Fruit fly (Drosophila melanogaster) whole organism, prepupa: ENCODE data around the gene MED10.

ENCODE experiments used
- Blimp-1 ChIP-seq: fragments of 200-800 bp; sonication (Bioruptor generic); optimal IDR thresholded peaks from 3 replicates; lab custom pipeline; 2017; ENCODE audit warnings: missing biosample characterization, missing genetic modification characterization, mild to moderate bottlenecking, moderate library complexity, missing genetic modification reagents
- CG10669 ChIP-seq: fragments of 200-800 bp; sonication (Bioruptor generic); optimal IDR thresholded peaks from 3 replicates; lab custom pipeline; 2018; ENCODE audit warnings: missing biosample characterization, mild to moderate bottlenecking, missing genetic modification characterization, moderate library complexity
- CG11762 ChIP-seq: fragments of 200-800 bp; sonication (Bioruptor generic); optimal IDR thresholded peaks from 3 replicates; lab custom pipeline; 2016; ENCODE audit warnings: missing biosample characterization, missing genetic modification characterization; ENCODE audit not compliant: insufficient read depth
- CG11902 ChIP-seq: fragments of 200-800 bp; sonication (Bioruptor generic); optimal IDR thresholded peaks from 3 replicates; lab custom pipeline; 2016; ENCODE audit warnings: missing biosample characterization, missing genetic modification characterization
- CG15336 ChIP-seq: fragments of 200-800 bp; sonication (Bioruptor generic); IDR thresholded peaks from 2 replicates; pipeline ENCODE4 v1.3.6; 2022; ENCODE audit warnings: missing biosample characterization, missing genetic modification characterization
- CG1621 ChIP-seq: fragments of 200-800 bp; sonication (Bioruptor generic); optimal IDR thresholded peaks from 3 replicates; lab custom pipeline; 2018; ENCODE audit warnings: missing biosample characterization, mild to moderate bottlenecking, missing genetic modification characterization
- CG16779 ChIP-seq: fragments of 200-800 bp; sonication (Bioruptor generic); optimal IDR thresholded peaks from 3 replicates; lab custom pipeline; 2017; ENCODE audit warnings: missing biosample characterization, mild to moderate bottlenecking, missing genetic modification characterization
- CG3032 ChIP-seq: fragments of 200-800 bp; optimal IDR thresholded peaks from 2 replicates; lab custom pipeline; 2019; ENCODE audit warnings: missing biosample characterization, mild to moderate bottlenecking, missing genetic modification characterization, moderate library complexity
- CG31627 ChIP-seq: fragments of 200-800 bp; sonication (Bioruptor generic); optimal IDR thresholded peaks from 3 replicates; lab custom pipeline; 2016; ENCODE audit warnings: missing biosample characterization, missing genetic modification characterization
- CG34406 ChIP-seq: fragments of 200-800 bp; sonication (Bioruptor generic); optimal IDR thresholded peaks from 3 replicates; lab custom pipeline; 2016; ENCODE audit warnings: missing biosample characterization, missing genetic modification characterization
- CG3919 ChIP-seq: fragments of 200-800 bp; sonication (Bioruptor generic); optimal IDR thresholded peaks from 3 replicates; lab custom pipeline; 2016; ENCODE audit warnings: missing biosample characterization, missing genetic modification characterization
- CG4318 ChIP-seq: fragments of 200-800 bp; sonication (Bioruptor generic); optimal IDR thresholded peaks from 3 replicates; lab custom pipeline; 2017; ENCODE audit warnings: missing biosample characterization, mild to moderate bottlenecking, missing genetic modification characterization
- CG6163 ChIP-seq: fragments of 200-800 bp; sonication (Bioruptor generic); IDR thresholded peaks from 3 replicates; pipeline ENCODE4 v1.3.6; 2022; ENCODE audit warnings: missing biosample characterization, missing genetic modification characterization
- CG6276 ChIP-seq: fragments of 200-800 bp; sonication (Bioruptor generic); optimal IDR thresholded peaks from 2 replicates; lab custom pipeline; 2017; ENCODE audit warnings: missing biosample characterization, mild to moderate bottlenecking, missing genetic modification characterization
- CG6792 ChIP-seq: fragments of 200-800 bp; sonication (Bioruptor generic); optimal IDR thresholded peaks from 3 replicates; lab custom pipeline; 2016; ENCODE audit warnings: missing biosample characterization, missing genetic modification characterization
- CG6808 ChIP-seq: fragments of 200-800 bp; sonication (Bioruptor generic); optimal IDR thresholded peaks from 3 replicates; lab custom pipeline; 2017; ENCODE audit warnings: missing biosample characterization, missing genetic modification characterization, mild to moderate bottlenecking, moderate library complexity, missing genetic modification reagents
- CG6854 ChIP-seq: fragments of 200-800 bp; sonication (Bioruptor generic); optimal IDR thresholded peaks from 2 replicates; lab custom pipeline; 2017; ENCODE audit warnings: missing biosample characterization, mild to moderate bottlenecking, missing genetic modification characterization
- CG7368 ChIP-seq: fragments of 200-800 bp; sonication (Bioruptor generic); optimal IDR thresholded peaks from 3 replicates; lab custom pipeline; 2016; ENCODE audit warnings: missing biosample characterization, missing genetic modification characterization
- CG8119 ChIP-seq: fragments of 200-800 bp; sonication (Bioruptor generic); IDR thresholded peaks from 3 replicates; pipeline ENCODE4 v1.3.6; 2022; ENCODE audit warnings: missing biosample characterization, missing genetic modification characterization
- CG8632 ChIP-seq: fragments of 200-800 bp; sonication (Bioruptor generic); optimal IDR thresholded peaks from 3 replicates; lab custom pipeline; 2016; ENCODE audit warnings: missing biosample characterization, missing genetic modification characterization
- CG9139 ChIP-seq: fragments of 200-800 bp; sonication (Bioruptor generic); optimal IDR thresholded peaks from 3 replicates; lab custom pipeline; 2017; ENCODE audit warnings: missing biosample characterization, mild to moderate bottlenecking, missing genetic modification characterization
- Eip75B ChIP-seq: fragments of 200-800 bp; sonication (Bioruptor generic); optimal IDR thresholded peaks from 3 replicates; lab custom pipeline; 2016; ENCODE audit warnings: missing biosample characterization, missing genetic modification characterization
- Eip78C ChIP-seq: fragments of 200-800 bp; sonication (Bioruptor generic); peaks from one replicate; lab custom pipeline; 2016; ENCODE audit warnings: missing biosample characterization, missing genetic modification characterization
- Eip93F ChIP-seq: fragments of 200-800 bp; sonication (Bioruptor generic); optimal IDR thresholded peaks from 2 replicates; lab custom pipeline; 2016; ENCODE audit warnings: missing biosample characterization, mild to moderate bottlenecking, missing genetic modification characterization
- Ets21C ChIP-seq: fragments of 200-800 bp; sonication (Bioruptor generic); optimal IDR thresholded peaks from 3 replicates; lab custom pipeline; 2016; ENCODE audit warnings: missing biosample characterization, missing genetic modification characterization
- Ets96B ChIP-seq: fragments of 200-800 bp; optimal IDR thresholded peaks from 2 replicates; lab custom pipeline; 2019; ENCODE audit warnings: missing biosample characterization, mild to moderate bottlenecking, missing genetic modification characterization, moderate library complexity
- Hr39 ChIP-seq: fragments of 200-800 bp; sonication (Bioruptor generic); optimal IDR thresholded peaks from 2 replicates; lab custom pipeline; 2016; ENCODE audit warnings: missing biosample characterization, missing genetic modification characterization
- Lpt ChIP-seq: fragments of 200-800 bp; sonication (Bioruptor generic); optimal IDR thresholded peaks from 3 replicates; lab custom pipeline; 2016; ENCODE audit warnings: missing biosample characterization, missing genetic modification characterization
- Met ChIP-seq: fragments of 200-800 bp; sonication (Bioruptor generic); optimal IDR thresholded peaks from 3 replicates; lab custom pipeline; 2016; ENCODE audit warnings: missing biosample characterization, missing genetic modification characterization
- OdsH ChIP-seq: fragments of 200-800 bp; sonication (Bioruptor generic); optimal IDR thresholded peaks from 3 replicates; lab custom pipeline; 2016; ENCODE audit warnings: missing biosample characterization, missing genetic modification characterization
- Smox ChIP-seq: fragments of 200-800 bp; sonication (Bioruptor generic); optimal IDR thresholded peaks from 3 replicates; lab custom pipeline; 2016; ENCODE audit warnings: missing biosample characterization, missing genetic modification characterization
- Sox102F ChIP-seq: fragments of 200-800 bp; sonication (Bioruptor generic); optimal IDR thresholded peaks from 2 replicates; lab custom pipeline; 2016; ENCODE audit warnings: missing biosample characterization, mild to moderate bottlenecking, missing genetic modification characterization
- Sox14 ChIP-seq: fragments of 200-800 bp; sonication (Bioruptor generic); optimal IDR thresholded peaks from 3 replicates; lab custom pipeline; 2016; ENCODE audit warnings: missing biosample characterization, missing genetic modification characterization
- Sox15 ChIP-seq: fragments of 200-800 bp; sonication (Bioruptor generic); optimal IDR thresholded peaks from 3 replicates; lab custom pipeline; 2016; ENCODE audit warnings: missing biosample characterization, missing genetic modification characterization
- achi ChIP-seq: fragments of 200-800 bp; sonication (Bioruptor generic); optimal IDR thresholded peaks from 3 replicates; lab custom pipeline; 2016; ENCODE audit warnings: missing biosample characterization, missing genetic modification characterization
- acj6 ChIP-seq: fragments of 200-800 bp; sonication (Bioruptor generic); optimal IDR thresholded peaks from 3 replicates; lab custom pipeline; 2016; ENCODE audit warnings: missing biosample characterization, missing genetic modification characterization
- dsx ChIP-seq: fragments of 200-800 bp; optimal IDR thresholded peaks from 3 replicates; lab custom pipeline; 2019; ENCODE audit warnings: missing biosample characterization, mild to moderate bottlenecking, missing genetic modification characterization, moderate library complexity; ENCODE audit not compliant: poor library complexity, severe bottlenecking
- eg ChIP-seq: fragments of 200-800 bp; sonication (Bioruptor generic); IDR thresholded peaks from 3 replicates; pipeline ENCODE4 v1.3.6; 2022; ENCODE audit warnings: missing biosample characterization, missing genetic modification characterization
- esn ChIP-seq: fragments of 200-800 bp; sonication (Bioruptor generic); optimal IDR thresholded peaks from 2 replicates; lab custom pipeline; 2016; ENCODE audit warnings: missing biosample characterization, mild to moderate bottlenecking, missing genetic modification characterization, moderate library complexity
- fd59A ChIP-seq: fragments of 200-800 bp; sonication (Bioruptor generic); optimal IDR thresholded peaks from 2 replicates; lab custom pipeline; 2017; ENCODE audit warnings: missing biosample characterization, mild to moderate bottlenecking, missing genetic modification characterization, missing genetic modification reagents
- fd85E ChIP-seq: fragments of 200-800 bp; sonication (Bioruptor generic); optimal IDR thresholded peaks from 3 replicates; lab custom pipeline; 2016; ENCODE audit warnings: missing biosample characterization, missing genetic modification characterization
- fkh ChIP-seq: fragments of 200-800 bp; sonication (Bioruptor generic); optimal IDR thresholded peaks from 3 replicates; lab custom pipeline; 2017; ENCODE audit warnings: missing biosample characterization, mild to moderate bottlenecking, missing genetic modification characterization, moderate library complexity
- net ChIP-seq: fragments of 200-800 bp; sonication (Bioruptor generic); optimal IDR thresholded peaks from 3 replicates; lab custom pipeline; 2016; ENCODE audit warnings: missing biosample characterization, missing genetic modification characterization
- pdm3 ChIP-seq: fragments of 200-800 bp; sonication (Bioruptor generic); optimal IDR thresholded peaks from 3 replicates; lab custom pipeline; 2016; ENCODE audit warnings: missing biosample characterization, missing genetic modification characterization
- salr ChIP-seq, 2 experiments: fragments of 200-800 bp; sonication (Bioruptor generic); optimal IDR thresholded peaks; 3 replicates each; lab custom pipeline; 2016 to 2018; ENCODE audit warnings: missing biosample characterization in 2 of 2, missing genetic modification characterization in 2 of 2, mild to moderate bottlenecking in 1 of 2
- spab ChIP-seq: fragments of 200-800 bp; sonication (Bioruptor generic); optimal IDR thresholded peaks from 2 replicates; lab custom pipeline; 2017; ENCODE audit warnings: missing biosample characterization, mild to moderate bottlenecking, missing genetic modification characterization, missing genetic modification reagents
- ss ChIP-seq, 2 experiments: fragments of 200-800 bp; sonication (Bioruptor generic); optimal IDR thresholded peaks; 2 replicates in 1 of 2; 3 replicates in 1 of 2; lab custom pipeline; 2017 to 2018; ENCODE audit warnings: mild to moderate bottlenecking in 2 of 2, missing biosample characterization in 2 of 2, missing genetic modification characterization in 2 of 2, moderate library complexity in 1 of 2
- svp ChIP-seq: fragments of 200-800 bp; sonication (Bioruptor generic); peaks from one replicate; lab custom pipeline; 2016; ENCODE audit warnings: missing biosample characterization, missing genetic modification characterization
- topi ChIP-seq: fragments of 200-800 bp; sonication (Bioruptor generic); optimal IDR thresholded peaks from 3 replicates; lab custom pipeline; 2016; ENCODE audit warnings: missing biosample characterization, missing genetic modification characterization
- vri ChIP-seq: fragments of 200-800 bp; sonication (Bioruptor generic); optimal IDR thresholded peaks from 3 replicates; lab custom pipeline; 2016; ENCODE audit warnings: missing biosample characterization, mild to moderate bottlenecking, missing genetic modification characterization

The MED10 gene

dm6 chr3L:16211156-16211935 is 20.5 kb upstream of the MED10 start:
- TF ChIP-seq svp (GFP tag; lab: Kevin White, UChicago) (peak; percentile 70), CG10669 (GFP tag; lab: Kevin White, UChicago) (peak; percentile 81), OdsH (GFP tag; lab: Kevin White, UChicago) (peak; percentile 87), Lpt (peak; percentile 55), fd59A (GFP tag; lab: Kevin White, UChicago) (peak; percentile 79), CG6276 (GFP tag; lab: Kevin White, UChicago) (peak; percentile 90), Eip75B (GFP tag; lab: Kevin White, UChicago) (peak; percentile 69), Blimp-1 (GFP tag; lab: Kevin White, UChicago) (no peak), Eip93F (GFP tag; lab: Kevin White, UChicago) (no peak), CG9139 (GFP tag; lab: Kevin White, UChicago) (no peak), fd85E (GFP tag; lab: Kevin White, UChicago) (no peak), CG1621 (tag; lab: Kevin White, UChicago) (peak; percentile 47), CG6163 (GFP tag; lab: Robert Waterston, UW) (peak; percentile 74), eg (GFP tag; lab: Robert Waterston, UW) (peak; percentile 55; the same call in 2 of the 3 replicates), Met (GFP tag; lab: Kevin White, UChicago) (peak; percentile 78), CG34406 (GFP tag; lab: Kevin White, UChicago) (peak; percentile 79), CG16779 (tag; lab: Kevin White, UChicago) (peak; percentile 51), CG7368 (GFP tag; lab: Kevin White, UChicago) (peak; percentile 16), Hr39 (GFP tag; lab: Kevin White, UChicago) (peak; percentile 55), Sox15 (GFP tag; lab: Kevin White, UChicago) (peak; percentile 58), esn (GFP tag; lab: Kevin White, UChicago) (peak; percentile 71), spab (peak; percentile 75), CG8632 (GFP tag; lab: Kevin White, UChicago) (peak; percentile 81), acj6 (GFP tag; lab: Kevin White, UChicago) (peak; percentile 84), pdm3 (GFP tag; lab: Kevin White, UChicago) (peak; percentile 78), CG3032 (tag; lab: Kevin White, UChicago) (peak; percentile 78), net (GFP tag; lab: Kevin White, UChicago) (peak; percentile 86), vri (peak; percentile 13), CG15336 (peak; percentile 71), Smox (GFP tag; lab: Kevin White, UChicago) (peak; percentile 55), salr (GFP tag; optimal IDR thresholded peaks at IDR 0.05; lab: Kevin White, UChicago) (peak; percentile 16 to 95), CG11902 (GFP tag; lab: Kevin White, UChicago) (peak; percentile 50), CG6808 (GFP tag; lab: Kevin White, UChicago) (peak; percentile 64), CG6854 (GFP tag; lab: Kevin White, UChicago) (peak; percentile 17), CG8119 (GFP tag; lab: Robert Waterston, UW) (peak; percentile 73), Sox14 (GFP tag; lab: Kevin White, UChicago) (peak; percentile 73), Sox102F (GFP tag; lab: Kevin White, UChicago) (peak; percentile 53), CG4318 (GFP tag; lab: Kevin White, UChicago) (peak; percentile 90), achi (GFP tag; lab: Kevin White, UChicago) (peak; percentile 81), ss (GFP tag; optimal IDR thresholded peaks at IDR 0.05; lab: Kevin White, UChicago) (peak; percentile 53 to 55), CG6792 (peak; percentile 79), Ets96B (peak; percentile 78), Eip78C (GFP tag; lab: Kevin White, UChicago) (peak; percentile 84), CG31627 (GFP tag; lab: Kevin White, UChicago) (peak; percentile 53), fkh (no peak), dsx (GFP tag; lab: Kevin White, UChicago) (peak; percentile 89), CG3919 (peak; percentile 41), Ets21C (GFP tag; lab: Kevin White, UChicago) (peak; percentile 39), topi (GFP tag; lab: Kevin White, UChicago) (peak; percentile 56), CG11762 (GFP tag; lab: Kevin White, UChicago) (peak; percentile 32)
